Fruit fly (Drosophila melanogaster) Kc167 (cell line): ENCODE measurements around the gene CG13685.

Experiments used
- Myc ChIP-seq: fragments of >200 bp; optimal IDR thresholded peaks from 2 replicates; lab custom pipeline; 2017; ENCODE audit warnings: missing external identifiers
- Sin3A ChIP-seq: fragments of >200 bp; optimal IDR thresholded peaks from 2 replicates; lab custom pipeline; 2018; ENCODE audit warnings: missing external identifiers
- h ChIP-seq: fragments of >200 bp; optimal IDR thresholded peaks from 3 replicates; lab custom pipeline; 2018; ENCODE audit warnings: missing external identifiers
- insv ChIP-seq: fragments of >200 bp; optimal IDR thresholded peaks from 3 replicates; lab custom pipeline; 2018; ENCODE audit warnings: missing external identifiers
- psq ChIP-seq: fragments of >200 bp; optimal IDR thresholded peaks from 2 replicates; lab custom pipeline; 2017; ENCODE audit warnings: missing external identifiers
- ttk ChIP-seq: sonication (Bioruptor generic); optimal IDR thresholded peaks from 2 replicates; lab custom pipeline; 2017; ENCODE audit warnings: missing external identifiers

The CG13685 gene

DNA sequence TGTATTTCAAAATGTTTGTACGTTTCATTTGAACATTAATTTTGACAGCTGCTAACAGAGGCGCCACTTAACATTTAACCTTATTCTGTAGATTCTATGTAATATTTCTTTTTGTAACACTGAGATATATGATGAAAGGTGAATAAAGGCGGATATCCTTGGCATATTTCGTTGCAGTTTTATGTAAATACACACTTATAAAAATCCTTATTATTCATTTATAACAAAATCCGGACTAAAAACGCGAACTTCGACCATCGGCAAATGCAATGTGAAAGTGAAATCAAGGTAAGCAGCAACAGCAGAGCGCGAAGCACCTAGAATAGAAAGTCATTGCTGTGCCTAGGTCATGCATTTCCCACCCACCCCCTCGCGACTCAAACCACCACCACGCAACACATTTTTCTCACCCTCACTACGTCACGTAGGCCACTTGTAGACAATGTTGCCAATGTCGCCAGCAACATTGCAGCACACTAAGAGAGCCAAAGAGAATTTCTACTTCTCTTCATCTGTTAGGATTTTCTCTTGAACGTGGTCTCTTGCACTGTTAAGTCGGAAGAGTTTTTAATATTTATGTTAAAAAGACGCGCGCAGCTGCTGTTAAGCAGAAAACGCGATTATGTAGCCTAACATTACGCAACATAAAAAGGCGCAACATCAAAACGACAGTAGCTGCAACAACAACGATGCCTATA lies 34.4 kb downstream of the CG13685 start:
- TF ChIP-seq psq (lab: Kevin White, UChicago) (no peak), ttk (lab: Kevin White, UChicago) (no peak), Sin3A (lab: Kevin White, UChicago) (no peak), Myc (lab: Kevin White, UChicago) (no peak), insv (lab: Kevin White, UChicago) (no peak), h (lab: Kevin White, UChicago) (no peak)

dm6 chr3L:7782051-7782682 lies 35.0 kb downstream of the CG13685 start:
- TF ChIP-seq Sin3A (lab: Kevin White, UChicago) (no peak), ttk (lab: Kevin White, UChicago) (no peak), Myc (lab: Kevin White, UChicago) (no peak), psq (lab: Kevin White, UChicago) (no peak), insv (lab: Kevin White, UChicago) (no peak), h (lab: Kevin White, UChicago) (no peak)

DNA sequence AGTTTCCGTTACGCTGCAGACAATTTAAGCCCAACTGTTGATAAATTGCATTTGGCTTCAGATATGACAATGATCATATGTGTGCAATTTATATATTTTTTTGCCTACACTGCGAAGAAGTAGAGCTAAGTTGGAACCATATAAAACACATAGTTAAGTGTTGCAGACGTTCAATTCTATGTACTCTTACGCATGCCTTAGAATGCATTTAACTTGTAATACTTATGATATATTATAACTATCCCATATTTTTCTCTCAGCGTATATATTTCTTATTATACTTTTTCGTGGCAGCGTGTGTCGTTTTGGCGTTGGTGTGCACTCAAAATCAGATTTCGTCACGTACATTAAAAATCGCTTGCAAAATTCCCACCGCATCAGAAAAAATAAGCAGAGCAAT lies 36.2 kb downstream of the CG13685 start:
- TF ChIP-seq ttk (lab: Kevin White, UChicago) (no peak), insv (lab: Kevin White, UChicago) (no peak), Sin3A (lab: Kevin White, UChicago) (no peak), Myc (lab: Kevin White, UChicago) (no peak), h (lab: Kevin White, UChicago) (no peak)

dm6 chr3L:7786263-7786662 lies 39.1 kb downstream of the CG13685 start:
- TF ChIP-seq psq (lab: Kevin White, UChicago) = no peak
- TF ChIP-seq ttk (lab: Kevin White, UChicago) = no peak

DNA sequence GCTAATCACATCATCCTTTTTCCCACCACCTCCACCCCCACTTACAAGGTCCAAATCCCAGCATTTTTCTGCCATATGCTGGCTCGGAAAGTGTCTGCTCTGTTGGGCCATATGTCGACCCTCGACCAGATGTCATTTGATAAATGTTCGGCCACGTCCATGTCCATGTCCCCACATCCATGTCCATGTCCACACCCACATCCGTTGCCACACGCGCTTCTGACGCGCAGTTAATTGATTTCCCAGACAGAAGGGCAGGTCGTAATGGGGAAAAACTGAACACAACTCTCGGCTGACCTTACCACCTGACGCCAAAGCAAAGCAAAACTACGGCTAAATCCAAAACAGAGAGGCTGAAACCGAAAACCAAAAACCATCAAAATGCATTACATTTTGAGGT lies 39.8 kb downstream of the CG13685 start:
- TF ChIP-seq insv (lab: Kevin White, UChicago) (no peak), Myc (lab: Kevin White, UChicago) (no peak), psq (lab: Kevin White, UChicago) (no peak), Sin3A (lab: Kevin White, UChicago) (no peak), ttk (lab: Kevin White, UChicago) (no peak), h (lab: Kevin White, UChicago) (no peak)

DNA sequence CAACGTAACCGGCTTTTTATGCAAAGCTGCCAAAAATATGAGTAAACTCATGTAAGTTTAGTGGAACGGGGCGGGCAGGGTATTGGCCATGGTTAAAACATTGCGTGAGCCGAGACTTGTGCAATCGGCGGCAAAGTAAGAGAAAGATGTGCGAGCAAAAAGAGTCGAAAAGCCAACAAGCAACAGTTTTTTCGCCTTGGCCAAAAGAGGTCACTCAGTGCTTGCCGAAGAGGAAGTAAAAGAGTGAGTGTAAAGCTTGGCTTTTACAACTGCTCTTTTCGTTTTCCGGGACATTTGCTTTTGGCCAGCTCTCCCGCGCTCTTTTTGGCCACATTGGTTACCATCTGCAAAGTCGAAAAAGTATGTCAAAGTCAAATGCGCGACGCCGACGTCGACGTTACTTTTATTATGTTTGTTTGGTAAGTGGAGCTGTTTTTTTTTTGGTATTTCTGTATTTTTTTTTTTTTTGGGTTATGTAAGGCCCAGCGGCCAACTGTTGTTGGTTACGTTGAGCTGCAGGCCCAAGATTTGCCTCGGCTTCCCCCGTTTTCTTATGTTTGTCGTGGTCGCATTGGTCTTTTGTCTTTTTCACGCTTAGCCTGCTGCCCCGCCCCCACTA lies 40.8 kb downstream of the CG13685 start:
- TF ChIP-seq h (lab: Kevin White, UChicago) = no peak
- TF ChIP-seq insv (lab: Kevin White, UChicago) = no peak
- no peak for TF ChIP-seq Sin3A (lab: Kevin White, UChicago)

- TF ChIP-seq psq (lab: Kevin White, UChicago) (no peak), insv (lab: Kevin White, UChicago) (no peak), Sin3A (lab: Kevin White, UChicago) (no peak), Myc (lab: Kevin White, UChicago) (no peak), h (lab: Kevin White, UChicago) (no peak), ttk (lab: Kevin White, UChicago) (no peak)
Observed at dm6 chr3L:7790224-7790623, 43.1 kb downstream of the CG13685 start.

DNA sequence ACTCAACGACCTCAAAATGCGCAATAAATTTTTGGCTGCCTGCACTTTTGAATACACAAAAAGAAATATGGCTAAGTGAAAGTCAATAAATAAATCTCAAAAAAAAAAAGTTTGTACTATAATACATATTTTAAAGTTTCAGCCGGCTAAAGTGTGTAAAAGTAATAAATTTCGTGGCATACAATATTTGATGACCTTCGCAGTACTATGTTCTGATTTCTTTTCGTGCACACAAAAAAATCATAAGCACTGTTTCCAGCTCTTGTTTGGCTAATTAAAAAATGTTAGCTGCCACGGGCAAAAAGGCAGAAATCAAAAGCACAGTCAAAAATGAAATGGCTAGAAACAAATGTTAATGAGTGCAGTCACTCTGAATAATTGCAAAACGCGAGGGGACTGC lies 45.1 kb downstream of the CG13685 start:
- TF ChIP-seq psq (lab: Kevin White, UChicago) = no peak
- TF ChIP-seq Myc (lab: Kevin White, UChicago) = no peak
- TF ChIP-seq ttk (lab: Kevin White, UChicago) = no peak
- TF ChIP-seq Sin3A (lab: Kevin White, UChicago) = no peak
- no peak for TF ChIP-seq h (lab: Kevin White, UChicago)
- TF ChIP-seq insv (lab: Kevin White, UChicago) = no peak

DNA sequence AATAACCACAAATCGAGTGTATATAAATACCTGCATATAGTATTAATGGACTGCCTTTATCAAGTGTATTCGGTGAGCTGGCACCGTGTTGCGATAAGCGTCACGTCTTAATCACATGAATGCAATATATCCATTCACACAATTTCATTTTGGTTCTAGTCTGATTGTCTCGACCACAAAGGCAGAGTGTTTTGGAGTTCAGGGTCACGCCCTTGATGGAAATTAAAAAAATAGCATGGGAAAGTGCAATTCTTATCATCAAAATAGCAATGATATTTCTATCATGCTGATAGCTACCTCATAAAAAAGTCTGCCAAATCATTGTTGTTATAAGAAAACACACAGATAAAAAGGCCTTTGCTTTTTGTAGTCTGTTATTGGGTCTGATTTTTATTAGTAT lies 45.6 kb downstream of the CG13685 start:
- TF ChIP-seq Sin3A (lab: Kevin White, UChicago) = no peak
- no peak for TF ChIP-seq psq (lab: Kevin White, UChicago)
- no peak for TF ChIP-seq h (lab: Kevin White, UChicago)
- TF ChIP-seq ttk (lab: Kevin White, UChicago) = no peak
- no peak for TF ChIP-seq insv (lab: Kevin White, UChicago)
- no peak for TF ChIP-seq Myc (lab: Kevin White, UChicago)
